Fruit fly (Drosophila melanogaster): Measurements from ENCODE around the gene scaf6.

DNA sequence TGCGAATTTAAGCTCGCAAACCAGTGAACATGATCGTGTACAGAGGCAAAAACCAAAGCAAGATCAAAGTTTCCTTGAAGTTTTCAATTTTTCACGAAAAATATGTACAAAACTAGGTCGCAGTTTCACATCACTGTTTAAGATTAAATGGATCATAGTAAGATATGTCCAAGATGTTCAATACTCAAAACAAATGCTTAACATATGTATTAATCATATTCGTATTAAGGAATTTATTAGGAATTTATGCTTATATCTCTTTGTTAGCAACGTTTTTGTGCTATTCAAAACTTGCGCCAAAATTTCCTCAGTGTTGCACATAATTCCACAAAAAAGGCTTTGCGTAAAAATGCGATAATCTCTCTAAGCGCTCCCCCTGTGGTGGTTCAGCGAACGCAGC lies 55.0 kb downstream of the scaf6 start:
- TF ChIP-seq Hr39 (GFP tag; optimal IDR thresholded peaks at IDR 0.05) (no peak), fd59A (GFP tag; optimal IDR thresholded peaks at IDR 0.05) (no peak), Lpt (GFP tag; optimal IDR thresholded peaks at IDR 0.05) (no peak)
